Fruit fly (Drosophila melanogaster) whole organism, embryonic: ENCODE measurements around the gene CG11703.

ENCODE experiments used
- B-H1 ChIP-seq: fragments of 200-800 bp; sonication (Bioruptor generic); IDR thresholded peaks from 3 replicates; pipeline ENCODE4 v1.3.6; 2022; ENCODE audit warnings: missing biosample characterization, missing genetic modification characterization
- CG10321 ChIP-seq: fragments of 200-800 bp; sonication (Bioruptor generic); IDR thresholded peaks from 2 replicates; pipeline ENCODE4 v1.3.6; 2022; ENCODE audit warnings: missing biosample characterization, missing genetic modification characterization
- CG10979 ChIP-seq: fragments of 200-800 bp; sonication (Bioruptor generic); optimal IDR thresholded peaks from 2 replicates; lab custom pipeline; 2018; ENCODE audit warnings: missing biosample characterization, mild to moderate bottlenecking, missing genetic modification characterization, moderate library complexity
- CG11085 ChIP-seq: fragments of 200-800 bp; sonication (Bioruptor generic); IDR thresholded peaks from 2 replicates; pipeline ENCODE4 v1.3.6; 2022; ENCODE audit warnings: missing biosample characterization, missing genetic modification characterization
- CG11398 ChIP-seq: fragments of 200-800 bp; sonication (Bioruptor generic); optimal IDR thresholded peaks from 2 replicates; lab custom pipeline; 2016; ENCODE audit warnings: missing biosample characterization, missing genetic modification characterization
- CG13296 ChIP-seq: fragments of 200-800 bp; sonication (Bioruptor generic); optimal IDR thresholded peaks from 3 replicates; lab custom pipeline; 2018; ENCODE audit warnings: missing biosample characterization, mild to moderate bottlenecking, missing genetic modification characterization
- CG13424 ChIP-seq: fragments of 200-800 bp; sonication (Bioruptor generic); optimal IDR thresholded peaks from 2 replicates; lab custom pipeline; 2019; ENCODE audit warnings: missing biosample characterization, mild to moderate bottlenecking, missing genetic modification characterization, moderate library complexity
- CG13775 ChIP-seq: fragments of 200-800 bp; sonication (Bioruptor generic); optimal IDR thresholded peaks from 3 replicates; lab custom pipeline; 2017; ENCODE audit warnings: missing biosample characterization, mild to moderate bottlenecking, missing genetic modification characterization
- CG13894 ChIP-seq: fragments of 200-800 bp; sonication (Bioruptor generic); optimal IDR thresholded peaks from 3 replicates; lab custom pipeline; 2018; ENCODE audit warnings: missing biosample characterization, mild to moderate bottlenecking, missing genetic modification characterization, moderate library complexity
- CG15011 ChIP-seq: fragments of 200-800 bp; sonication (Bioruptor generic); optimal IDR thresholded peaks from 3 replicates; lab custom pipeline; 2018; ENCODE audit warnings: missing biosample characterization, mild to moderate bottlenecking, missing genetic modification characterization
- CG34376 ChIP-seq: fragments of 200-800 bp; sonication (Bioruptor generic); optimal IDR thresholded peaks from 2 replicates; lab custom pipeline; 2018; ENCODE audit warnings: missing biosample characterization, mild to moderate bottlenecking, missing genetic modification characterization
- CG3995 ChIP-seq: fragments of 200-800 bp; sonication (Bioruptor generic); optimal IDR thresholded peaks from 3 replicates; lab custom pipeline; 2016; ENCODE audit warnings: missing biosample characterization, missing genetic modification characterization
- CG4707 ChIP-seq: fragments of 200-800 bp; sonication (Bioruptor generic); optimal IDR thresholded peaks from 2 replicates; lab custom pipeline; 2018; ENCODE audit warnings: missing biosample characterization, mild to moderate bottlenecking, missing genetic modification characterization, moderate library complexity
- CG5180 ChIP-seq: fragments of 200-800 bp; sonication (Bioruptor generic); optimal IDR thresholded peaks from 3 replicates; lab custom pipeline; 2017; ENCODE audit warnings: missing biosample characterization, missing genetic modification characterization, mild to moderate bottlenecking, moderate library complexity, missing genetic modification reagents
- CG6254 ChIP-seq: fragments of 200-800 bp; sonication (Bioruptor generic); optimal IDR thresholded peaks from 3 replicates; lab custom pipeline; 2017; ENCODE audit warnings: mild to moderate bottlenecking, missing biosample characterization, missing genetic modification reagents, missing genetic modification characterization
- CG7745 ChIP-seq: fragments of 200-800 bp; sonication (Bioruptor generic); optimal IDR thresholded peaks from 2 replicates; lab custom pipeline; 2018; ENCODE audit warnings: missing biosample characterization, mild to moderate bottlenecking, missing genetic modification characterization, moderate library complexity
- CG8089 ChIP-seq: fragments of 200-800 bp; sonication (Bioruptor generic); optimal IDR thresholded peaks from 3 replicates; lab custom pipeline; 2016; ENCODE audit warnings: missing biosample characterization, missing genetic modification characterization
- CG8765 ChIP-seq: fragments of 200-800 bp; sonication (Bioruptor generic); IDR thresholded peaks from 2 replicates; pipeline ENCODE4 v1.3.6; 2022; ENCODE audit warnings: missing biosample characterization, missing genetic modification characterization
- CG8924 ChIP-seq: fragments of 200-800 bp; optimal IDR thresholded peaks from 3 replicates; lab custom pipeline; 2019; ENCODE audit warnings: missing biosample characterization, mild to moderate bottlenecking, missing genetic modification characterization, moderate library complexity
- CG9437 ChIP-seq: fragments of 200-800 bp; sonication (Bioruptor generic); optimal IDR thresholded peaks from 2 replicates; lab custom pipeline; 2018; ENCODE audit warnings: missing biosample characterization, mild to moderate bottlenecking, missing genetic modification characterization
- D19A ChIP-seq: fragments of 200-800 bp; optimal IDR thresholded peaks from 3 replicates; lab custom pipeline; 2019; ENCODE audit warnings: missing biosample characterization, mild to moderate bottlenecking, missing genetic modification characterization, moderate library complexity
- Eip74EF ChIP-seq, 2 experiments: fragments of 200-800 bp in 1 of 2; fragments of >200 bp in 1 of 2; sonication (Bioruptor generic) in 1 of 2; optimal IDR thresholded peaks; 2 replicates each; lab custom pipeline; 2017 to 2019; ENCODE audit warnings: missing biosample characterization in 2 of 2, missing genetic modification characterization in 2 of 2, mild to moderate bottlenecking in 1 of 2, moderate library complexity in 1 of 2
- Ets65A ChIP-seq: fragments of 200-800 bp; sonication (Bioruptor generic); peaks from one replicate; lab custom pipeline; 2016; ENCODE audit warnings: missing biosample characterization, missing genetic modification characterization
- HLHmδ ChIP-seq: fragments of 200-800 bp; sonication (Bioruptor generic); optimal IDR thresholded peaks from 2 replicates; lab custom pipeline; 2018; ENCODE audit warnings: missing biosample characterization, mild to moderate bottlenecking, missing genetic modification characterization, moderate library complexity
- Hey ChIP-seq: fragments of 200-800 bp; sonication (Bioruptor generic); optimal IDR thresholded peaks from 3 replicates; lab custom pipeline; 2018; ENCODE audit warnings: missing biosample characterization, mild to moderate bottlenecking, missing genetic modification characterization
- Hmx ChIP-seq: fragments of 200-800 bp; sonication (Bioruptor generic); optimal IDR thresholded peaks from 2 replicates; lab custom pipeline; 2016; ENCODE audit warnings: missing biosample characterization, missing genetic modification characterization
- Lim3 ChIP-seq: fragments of 200-800 bp; sonication (Bioruptor generic); IDR thresholded peaks from 2 replicates; pipeline ENCODE4 v1.3.6; 2022; ENCODE audit warnings: missing biosample characterization, missing genetic modification characterization
- Lpt ChIP-seq: fragments of >200 bp; optimal IDR thresholded peaks from 2 replicates; lab custom pipeline; 2018; ENCODE audit warnings: missing biosample characterization, missing genetic modification characterization
- Mrtf ChIP-seq: fragments of 200-800 bp; sonication (Bioruptor generic); IDR thresholded peaks from 3 replicates; pipeline ENCODE4 v1.3.6; 2022; ENCODE audit warnings: missing biosample characterization, missing genetic modification characterization
- NFAT ChIP-seq: fragments of 200-800 bp; sonication (Bioruptor generic); IDR thresholded peaks from 2 replicates; pipeline ENCODE4 v1.3.6; 2022; ENCODE audit warnings: missing biosample characterization, missing genetic modification characterization
- Nf-YC ChIP-seq: fragments of 200-800 bp; optimal IDR thresholded peaks from 3 replicates; lab custom pipeline; 2019; ENCODE audit warnings: missing biosample characterization, mild to moderate bottlenecking, missing genetic modification characterization, moderate library complexity
- Opbp ChIP-seq: fragments of 200-800 bp; sonication (Bioruptor generic); IDR thresholded peaks from 3 replicates; pipeline ENCODE4 v1.3.6; 2022; ENCODE audit warnings: missing biosample characterization, missing genetic modification characterization; ENCODE audit not compliant: partially characterized antibody
- Optix ChIP-seq: fragments of 200-800 bp; sonication (Bioruptor generic); IDR thresholded peaks from 3 replicates; pipeline ENCODE4 v1.3.6; 2022; ENCODE audit warnings: missing biosample characterization, missing genetic modification characterization
- Rfx ChIP-seq: fragments of 200-800 bp; sonication (Bioruptor generic); IDR thresholded peaks from 2 replicates; pipeline ENCODE4 v1.3.6; 2022; ENCODE audit warnings: missing biosample characterization, missing genetic modification characterization
- Scr ChIP-seq: fragments of 200-800 bp; sonication (Bioruptor generic); IDR thresholded peaks from 2 replicates; pipeline ENCODE4 v1.3.6; 2022; ENCODE audit warnings: missing biosample characterization, missing genetic modification characterization; ENCODE audit not compliant: partially characterized antibody
- aop ChIP-seq: fragments of 200-800 bp; sonication (Bioruptor generic); IDR thresholded peaks from 2 replicates; pipeline ENCODE4 v1.3.6; 2022; ENCODE audit warnings: missing biosample characterization, missing genetic modification characterization
- ap ChIP-seq: fragments of 200-800 bp; sonication (Bioruptor generic); IDR thresholded peaks from 2 replicates; pipeline ENCODE4 v1.3.6; 2022; ENCODE audit warnings: missing biosample characterization, missing genetic modification characterization
- ara ChIP-seq: fragments of 200-800 bp; sonication (Bioruptor generic); IDR thresholded peaks from 2 replicates; pipeline ENCODE4 v1.3.6; 2022; ENCODE audit warnings: missing biosample characterization, missing genetic modification characterization
- ato ChIP-seq: fragments of 200-800 bp; sonication (Bioruptor generic); IDR thresholded peaks from 2 replicates; pipeline ENCODE4 v1.3.6; 2022; ENCODE audit warnings: missing biosample characterization, missing genetic modification characterization; ENCODE audit not compliant: partially characterized antibody
- bab2 ChIP-seq: fragments of 200-800 bp; sonication (Bioruptor generic); optimal IDR thresholded peaks from 2 replicates; lab custom pipeline; 2016; ENCODE audit warnings: missing biosample characterization, missing genetic modification characterization
- cas ChIP-seq: fragments of 200-800 bp; sonication (Bioruptor generic); IDR thresholded peaks from 2 replicates; pipeline ENCODE4 v1.3.6; 2022; ENCODE audit warnings: missing biosample characterization, missing genetic modification characterization
- fd102C ChIP-seq: fragments of 200-800 bp; sonication (Bioruptor generic); optimal IDR thresholded peaks from 2 replicates; lab custom pipeline; 2018; ENCODE audit warnings: missing biosample characterization, mild to moderate bottlenecking, missing genetic modification characterization, moderate library complexity
- gt ChIP-seq: fragments of 200-800 bp; sonication (Bioruptor generic); IDR thresholded peaks from 2 replicates; pipeline ENCODE4 v1.3.6; 2022; ENCODE audit warnings: missing biosample characterization, missing genetic modification characterization
- ind ChIP-seq: fragments of 200-800 bp; sonication (Bioruptor generic); optimal IDR thresholded peaks from 3 replicates; lab custom pipeline; 2016; ENCODE audit warnings: missing biosample characterization, missing genetic modification characterization
- p53 ChIP-seq: fragments of 200-800 bp; sonication (Bioruptor generic); optimal IDR thresholded peaks from 2 replicates; lab custom pipeline; 2016; ENCODE audit warnings: missing biosample characterization, missing genetic modification characterization
- peb ChIP-seq: fragments of 200-800 bp; sonication (Bioruptor generic); IDR thresholded peaks from 2 replicates; pipeline ENCODE4 v1.3.6; 2022; ENCODE audit warnings: missing biosample characterization, missing genetic modification characterization
- row ChIP-seq: fragments of 200-800 bp; sonication (Bioruptor generic); IDR thresholded peaks from 3 replicates; pipeline ENCODE4 v1.3.6; 2022; ENCODE audit warnings: missing biosample characterization, missing genetic modification characterization
- stc ChIP-seq: fragments of 200-800 bp; sonication (Bioruptor generic); IDR thresholded peaks from 2 replicates; pipeline ENCODE4 v1.3.6; 2022; ENCODE audit warnings: missing biosample characterization, missing genetic modification characterization
- vnd ChIP-seq: fragments of 200-800 bp; sonication (Bioruptor generic); IDR thresholded peaks from 3 replicates; pipeline ENCODE4 v1.3.6; 2022; ENCODE audit warnings: missing biosample characterization, missing genetic modification characterization; ENCODE audit not compliant: partially characterized antibody
- zen ChIP-seq: fragments of 200-800 bp; sonication (Bioruptor generic); optimal IDR thresholded peaks from 3 replicates; lab custom pipeline; 2018; ENCODE audit warnings: missing biosample characterization, mild to moderate bottlenecking, missing genetic modification characterization, moderate library complexity

Gene CG11703

dm6 chr3R:19180263-19180893 is 47.6 kb downstream of the CG11703 start, which contains the start of the genes CG5555 and myd (continued):
- TF ChIP-seq CG13296 (GFP tag; lab: Kevin White, UChicago) (peak; percentile 46), Ets65A (GFP tag; lab: Kevin White, UChicago) (no peak), HLHmδ (GFP tag; lab: Kevin White, UChicago) (no peak), CG11398 (GFP tag; lab: Kevin White, UChicago) (peak; percentile 21), Mrtf (GFP tag; lab: Robert Waterston, UW) (no peak), CG10979 (tag; lab: Kevin White, UChicago) (no peak), CG11085 (GFP tag; lab: Robert Waterston, UW) (0 out of 2 replicates have a peak, but pooled peaks have one; percentile 35), CG9437 (no peak), row (GFP tag; lab: Robert Waterston, UW) (peak; percentile 47; the same call in 1 of the 3 replicates), Nf-YC (no peak), fd102C (no peak), Optix (GFP tag; lab: Robert Waterston, UW) (peak; percentile 42; the same call in 1 of the 3 replicates), CG8765 (GFP tag; lab: Robert Waterston, UW) (no peak), Rfx (GFP tag; lab: Robert Waterston, UW) (peak; percentile 62), CG4707 (GFP tag; lab: Kevin White, UChicago) (no peak), Hmx (GFP tag; lab: Kevin White, UChicago) (no peak), ind (GFP tag; lab: Kevin White, UChicago) (no peak), bab2 (GFP tag; lab: Kevin White, UChicago) (peak; percentile 27), Lim3 (no peak), CG10321 (GFP tag; lab: Robert Waterston, UW) (no peak), B-H1 (GFP tag; lab: Robert Waterston, UW) (no peak; the same call in 2 of the 3 replicates), ato (GFP tag; lab: Robert Waterston, UW) (peak; percentile 69; the same call in 1 of the 2 replicates), CG5180 (GFP tag; lab: Kevin White, UChicago) (peak; percentile 96), CG15011 (GFP tag; lab: Kevin White, UChicago) (no peak), Hey (tag; lab: Kevin White, UChicago) (no peak), CG3995 (peak; percentile 87), CG34376 (GFP tag; lab: Kevin White, UChicago) (no peak), stc (GFP tag; lab: Robert Waterston, UW) (peak; percentile 53; the same call in 1 of the 2 replicates), ap (GFP tag; lab: Robert Waterston, UW) (no peak), CG13775 (GFP tag; lab: Kevin White, UChicago) (peak; percentile 24), CG6254 (GFP tag; lab: Kevin White, UChicago) (no peak), D19A (tag; lab: Kevin White, UChicago) (no peak), Eip74EF (GFP tag; optimal IDR thresholded peaks at IDR 0.05; lab: Kevin White, UChicago) (peak in 1 of 2 experiments; percentile 5), Lpt (GFP tag; lab: Kevin White, UChicago) (no peak), CG8924 (tag; lab: Kevin White, UChicago) (no peak), ara (peak; percentile 52; the same call in 1 of the 2 replicates), cas (GFP tag; lab: Robert Waterston, UW) (no peak), CG8089 (GFP tag; lab: Kevin White, UChicago) (no peak), peb (GFP tag; lab: Robert Waterston, UW) (no peak), CG13894 (tag; lab: Kevin White, UChicago) (peak; percentile 46), Opbp (peak; percentile 75), CG13424 (tag; lab: Kevin White, UChicago) (peak; percentile 34), NFAT (GFP tag; lab: Robert Waterston, UW) (0 out of 2 replicates have a peak, but pooled peaks have one; percentile 48), gt (GFP tag; lab: Robert Waterston, UW) (no peak), aop (GFP tag; lab: Robert Waterston, UW) (no peak), CG7745 (tag; lab: Kevin White, UChicago) (no peak), Scr (GFP tag; lab: Robert Waterston, UW) (peak; percentile 77), zen (tag; lab: Kevin White, UChicago) (peak; percentile 6), vnd (GFP tag; lab: Robert Waterston, UW) (peak; percentile 78), p53 (GFP tag; lab: Kevin White, UChicago) (no peak)
